Fruit fly (Drosophila melanogaster) whole organism, embryonic: ENCODE measurements around the gene CG33489.

ENCODE experiments used
- Abd-B ChIP-seq: fragments of 200-800 bp; sonication (Bioruptor generic); optimal IDR thresholded peaks from 2 replicates; lab custom pipeline; 2018; ENCODE audit warnings: missing biosample characterization, mild to moderate bottlenecking, missing genetic modification characterization, moderate library complexity
- Atf3 ChIP-seq: fragments of 200-800 bp; sonication (Bioruptor generic); optimal IDR thresholded peaks from 3 replicates; lab custom pipeline; 2016; ENCODE audit warnings: missing biosample characterization, missing genetic modification characterization
- Awh ChIP-seq: fragments of 200-800 bp; sonication (Bioruptor generic); IDR thresholded peaks from 2 replicates; pipeline ENCODE4, ENCODE4 v1.3.6; 2022; ENCODE audit warnings: missing biosample characterization, missing genetic modification characterization
- Blimp-1 ChIP-seq: fragments of 200-800 bp; sonication (Bioruptor generic); optimal IDR thresholded peaks from 3 replicates; lab custom pipeline; 2018; ENCODE audit warnings: missing biosample characterization, missing genetic modification characterization, mild to moderate bottlenecking, moderate library complexity, missing genetic modification reagents
- BtbVII ChIP-seq: fragments of 200-800 bp; sonication (Bioruptor generic); optimal IDR thresholded peaks from 3 replicates; lab custom pipeline; 2017; ENCODE audit warnings: missing biosample characterization, mild to moderate bottlenecking, missing genetic modification characterization
- CG10431 ChIP-seq: fragments of 200-800 bp; sonication (Bioruptor generic); optimal IDR thresholded peaks from 3 replicates; lab custom pipeline; 2018; ENCODE audit warnings: missing biosample characterization, mild to moderate bottlenecking, missing genetic modification characterization
- CG10565 ChIP-seq: fragments of 200-800 bp; sonication (Bioruptor generic); optimal IDR thresholded peaks from 3 replicates; lab custom pipeline; 2016; ENCODE audit warnings: missing biosample characterization, mild to moderate bottlenecking, missing genetic modification characterization
- CG12219 ChIP-seq: fragments of 200-800 bp; sonication (Bioruptor generic); optimal IDR thresholded peaks from 3 replicates; lab custom pipeline; 2018; ENCODE audit warnings: missing biosample characterization, mild to moderate bottlenecking, missing genetic modification characterization
- CG13287 ChIP-seq: fragments of 200-800 bp; sonication (Bioruptor generic); IDR thresholded peaks from 2 replicates; pipeline ENCODE4 v1.3.6; 2022; ENCODE audit warnings: missing biosample characterization, missing genetic modification characterization; ENCODE audit not compliant: partially characterized antibody
- CG14441 ChIP-seq: fragments of 200-800 bp; sonication (Bioruptor generic); IDR thresholded peaks from 2 replicates; pipeline ENCODE4 v1.3.6; 2022; ENCODE audit warnings: missing biosample characterization, missing genetic modification characterization
- CG17912 ChIP-seq: fragments of 200-800 bp; sonication (Bioruptor generic); optimal IDR thresholded peaks from 2 replicates; lab custom pipeline; 2018; ENCODE audit warnings: missing biosample characterization, mild to moderate bottlenecking, missing genetic modification characterization
- CG34422 ChIP-seq: fragments of 200-800 bp; sonication (Bioruptor generic); IDR thresholded peaks from 3 replicates; pipeline ENCODE4 v1.3.6; 2022; ENCODE audit warnings: missing biosample characterization, missing genetic modification characterization
- CG6854 ChIP-seq: fragments of 200-800 bp; sonication (Bioruptor generic); optimal IDR thresholded peaks from 3 replicates; lab custom pipeline; 2017; ENCODE audit warnings: missing biosample characterization, mild to moderate bottlenecking, missing genetic modification characterization
- CG7372 ChIP-seq: fragments of 200-800 bp; sonication (Bioruptor generic); IDR thresholded peaks from 2 replicates; pipeline ENCODE4 v1.3.6; 2022; ENCODE audit warnings: missing biosample characterization, missing genetic modification characterization
- CG8290 ChIP-seq, 3 experiments: fragments of 200-800 bp; sonication (Bioruptor generic); optimal IDR thresholded peaks; 2 replicates each; lab custom pipeline; 2016 to 2019; ENCODE audit warnings: missing biosample characterization in 3 of 3, missing genetic modification characterization in 3 of 3, mild to moderate bottlenecking in 2 of 3, moderate library complexity in 1 of 3
- CG8924 ChIP-seq: fragments of 200-800 bp; optimal IDR thresholded peaks from 3 replicates; lab custom pipeline; 2019; ENCODE audit warnings: missing biosample characterization, mild to moderate bottlenecking, missing genetic modification characterization, moderate library complexity
- CG9437 ChIP-seq: fragments of 200-800 bp; sonication (Bioruptor generic); optimal IDR thresholded peaks from 2 replicates; lab custom pipeline; 2018; ENCODE audit warnings: missing biosample characterization, mild to moderate bottlenecking, missing genetic modification characterization
- CG9876 ChIP-seq: fragments of 200-800 bp; sonication (Bioruptor generic); optimal IDR thresholded peaks from 2 replicates; lab custom pipeline; 2016; ENCODE audit warnings: missing biosample characterization, missing genetic modification characterization
- Dip3 ChIP-seq: fragments of 200-800 bp; sonication (Bioruptor generic); optimal IDR thresholded peaks from 3 replicates; lab custom pipeline; 2016; ENCODE audit warnings: missing biosample characterization, missing genetic modification characterization
- Doc2 ChIP-seq: fragments of 200-800 bp; sonication (Bioruptor generic); IDR thresholded peaks from 2 replicates; pipeline ENCODE4 v1.3.6; 2022; ENCODE audit warnings: missing biosample characterization, missing genetic modification characterization
- HLH4C ChIP-seq: fragments of 200-800 bp; sonication (Bioruptor generic); IDR thresholded peaks from 3 replicates; pipeline ENCODE4 v1.3.6; 2022; ENCODE audit warnings: missing biosample characterization, missing genetic modification characterization; ENCODE audit not compliant: partially characterized antibody
- Hey ChIP-seq: fragments of 200-800 bp; sonication (Bioruptor generic); optimal IDR thresholded peaks from 3 replicates; lab custom pipeline; 2018; ENCODE audit warnings: missing biosample characterization, mild to moderate bottlenecking, missing genetic modification characterization
- Hmx ChIP-seq: fragments of 200-800 bp; sonication (Bioruptor generic); optimal IDR thresholded peaks from 2 replicates; lab custom pipeline; 2016; ENCODE audit warnings: missing biosample characterization, missing genetic modification characterization
- PHDP ChIP-seq: fragments of 200-800 bp; sonication (Bioruptor generic); optimal IDR thresholded peaks from 3 replicates; lab custom pipeline; 2018; ENCODE audit warnings: missing biosample characterization, mild to moderate bottlenecking, missing genetic modification characterization, moderate library complexity
- Scr ChIP-seq: fragments of 200-800 bp; sonication (Bioruptor generic); IDR thresholded peaks from 2 replicates; pipeline ENCODE4 v1.3.6; 2022; ENCODE audit warnings: missing biosample characterization, missing genetic modification characterization; ENCODE audit not compliant: partially characterized antibody
- Six4 ChIP-seq: fragments of 200-800 bp; sonication (Bioruptor generic); optimal IDR thresholded peaks from 2 replicates; lab custom pipeline; 2016; ENCODE audit warnings: missing biosample characterization, missing genetic modification characterization
- amos ChIP-seq: fragments of 200-800 bp; sonication (Bioruptor generic); IDR thresholded peaks from 2 replicates; pipeline ENCODE4 v1.3.6; 2022; ENCODE audit warnings: missing biosample characterization, missing genetic modification characterization; ENCODE audit not compliant: partially characterized antibody
- ara ChIP-seq: fragments of 200-800 bp; sonication (Bioruptor generic); IDR thresholded peaks from 2 replicates; pipeline ENCODE4 v1.3.6; 2022; ENCODE audit warnings: missing biosample characterization, missing genetic modification characterization
- ash1 ChIP-seq: fragments of 200-800 bp; sonication (Bioruptor generic); optimal IDR thresholded peaks from 2 replicates; lab custom pipeline; 2018; ENCODE audit warnings: missing biosample characterization, mild to moderate bottlenecking, missing genetic modification characterization
- bbx ChIP-seq: fragments of 200-800 bp; sonication (Bioruptor generic); IDR thresholded peaks from 2 replicates; pipeline ENCODE4 v1.3.6; 2022; ENCODE audit warnings: missing biosample characterization, missing genetic modification characterization; ENCODE audit not compliant: partially characterized antibody
- cas ChIP-seq: fragments of 200-800 bp; sonication (Bioruptor generic); IDR thresholded peaks from 2 replicates; pipeline ENCODE4 v1.3.6; 2022; ENCODE audit warnings: missing biosample characterization, missing genetic modification characterization
- crc ChIP-seq: fragments of 200-800 bp; sonication (Bioruptor generic); optimal IDR thresholded peaks from 2 replicates; lab custom pipeline; 2016; ENCODE audit warnings: missing biosample characterization, missing genetic modification characterization
- dati ChIP-seq: fragments of 200-800 bp; sonication (Bioruptor generic); IDR thresholded peaks from 2 replicates; pipeline ENCODE4 v1.3.6; 2022; ENCODE audit warnings: missing biosample characterization, missing genetic modification characterization
- en ChIP-seq: fragments of 200-800 bp; sonication (Bioruptor generic); optimal IDR thresholded peaks from 2 replicates; lab custom pipeline; 2016; ENCODE audit warnings: missing biosample characterization, missing genetic modification characterization
- ewg ChIP-seq: fragments of 200-800 bp; sonication (Bioruptor generic); optimal IDR thresholded peaks from 3 replicates; lab custom pipeline; 2017; ENCODE audit warnings: mild to moderate bottlenecking, missing biosample characterization, missing genetic modification reagents, missing genetic modification characterization
- gem ChIP-seq: fragments of 200-800 bp; sonication (Bioruptor generic); optimal IDR thresholded peaks from 2 replicates; lab custom pipeline; 2019; ENCODE audit warnings: missing biosample characterization, mild to moderate bottlenecking, missing genetic modification characterization, moderate library complexity
- gsb ChIP-seq: fragments of 200-800 bp; sonication (Bioruptor generic); IDR thresholded peaks from 2 replicates; pipeline ENCODE4 v1.3.6; 2022; ENCODE audit warnings: missing biosample characterization, missing genetic modification characterization
- gsb-n ChIP-seq: fragments of 200-800 bp; sonication (Bioruptor generic); optimal IDR thresholded peaks from 3 replicates; lab custom pipeline; 2018; ENCODE audit warnings: missing biosample characterization, mild to moderate bottlenecking, missing genetic modification characterization
- h ChIP-seq: fragments of >200 bp; optimal IDR thresholded peaks from 2 replicates; lab custom pipeline; 2017
- her ChIP-seq: fragments of 200-800 bp; sonication (Bioruptor generic); optimal IDR thresholded peaks from 2 replicates; lab custom pipeline; 2016; ENCODE audit warnings: missing biosample characterization, missing genetic modification characterization
- jumu ChIP-seq: fragments of 200-800 bp; sonication (Bioruptor generic); optimal IDR thresholded peaks from 3 replicates; lab custom pipeline; 2016; ENCODE audit warnings: missing biosample characterization, missing genetic modification characterization
- ken ChIP-seq: fragments of 200-800 bp; sonication (Bioruptor generic); IDR thresholded peaks from 3 replicates; pipeline ENCODE4 v1.3.6; 2022; ENCODE audit warnings: missing biosample characterization, missing genetic modification characterization
- lbe ChIP-seq: fragments of 200-800 bp; sonication (Bioruptor generic); optimal IDR thresholded peaks from 2 replicates; lab custom pipeline; 2016; ENCODE audit warnings: missing biosample characterization, mild to moderate bottlenecking, missing genetic modification characterization
- luna ChIP-seq: fragments of 200-800 bp; sonication (Bioruptor generic); optimal IDR thresholded peaks from 2 replicates; lab custom pipeline; 2016; ENCODE audit warnings: missing biosample characterization, missing genetic modification characterization
- onecut ChIP-seq: fragments of 200-800 bp; sonication (Bioruptor generic); IDR thresholded peaks from 2 replicates; pipeline ENCODE4 v1.3.6; 2022; ENCODE audit warnings: missing biosample characterization, missing genetic modification characterization
- pzg ChIP-seq: fragments of 200-800 bp; sonication (Bioruptor generic); optimal IDR thresholded peaks from 3 replicates; lab custom pipeline; 2018; ENCODE audit warnings: missing biosample characterization, mild to moderate bottlenecking, missing genetic modification characterization, moderate library complexity
- sens-2 ChIP-seq: fragments of 200-800 bp; sonication (Bioruptor generic); IDR thresholded peaks from 2 replicates; pipeline ENCODE4 v1.3.6; 2022; ENCODE audit warnings: missing biosample characterization, missing genetic modification characterization
- slou ChIP-seq: fragments of 200-800 bp; sonication (Bioruptor generic); optimal IDR thresholded peaks from 3 replicates; lab custom pipeline; 2016; ENCODE audit warnings: missing biosample characterization, missing genetic modification characterization
- sna ChIP-seq: fragments of 200-800 bp; sonication (Bioruptor generic); IDR thresholded peaks from 2 replicates; pipeline ENCODE4 v1.3.6; 2022; ENCODE audit warnings: missing biosample characterization, missing genetic modification characterization; ENCODE audit not compliant: partially characterized antibody
- tx ChIP-seq: fragments of 200-800 bp; sonication (Bioruptor generic); optimal IDR thresholded peaks from 2 replicates; lab custom pipeline; 2016; ENCODE audit warnings: missing biosample characterization, missing genetic modification characterization
- vvl ChIP-seq: fragments of 200-800 bp; sonication (Bioruptor generic); IDR thresholded peaks from 2 replicates; pipeline ENCODE4 v1.3.6; 2022; ENCODE audit warnings: missing biosample characterization, missing genetic modification characterization

Gene CG33489

dm6 chr3L:11623245-11623883, 46.5 kb upstream of the CG33489 start (continued):
- TF ChIP-seq CG13287 (GFP tag; lab: Robert Waterston, UW) (peak; percentile 59), cas (GFP tag; lab: Robert Waterston, UW) (no peak), Doc2 (GFP tag; lab: Robert Waterston, UW) (no peak), jumu (GFP tag; lab: Kevin White, UChicago) (no peak), Hey (no peak), CG9437 (no peak), CG6854 (GFP tag; lab: Kevin White, UChicago) (no peak), ken (no peak), Dip3 (GFP tag; lab: Kevin White, UChicago) (no peak), CG9876 (no peak), CG8290 (GFP tag; optimal IDR thresholded peaks at IDR 0.05; lab: Kevin White, UChicago) (no peak), CG8290 (tag; optimal IDR thresholded peaks at IDR 0.05; lab: Kevin White, UChicago) (no peak), amos (GFP tag; lab: Robert Waterston, UW) (no peak; the same call in 1 of the 2 replicates), BtbVII (no peak), CG14441 (GFP tag; lab: Robert Waterston, UW) (0 out of 2 replicates have a peak, but pooled peaks have one; percentile 5), PHDP (no peak), sens-2 (no peak), ara (GFP tag; lab: Robert Waterston, UW) (no peak), CG10431 (no peak), Awh (GFP tag; lab: Robert Waterston, UW) (no peak), crc (GFP tag; lab: Kevin White, UChicago) (no peak), CG12219 (no peak), ash1 (GFP tag; lab: Kevin White, UChicago) (no peak), CG7372 (GFP tag; lab: Robert Waterston, UW) (no peak), Abd-B (no peak), pzg (GFP tag; lab: Kevin White, UChicago) (peak; percentile 25), slou (GFP tag; lab: Kevin White, UChicago) (no peak), luna (GFP tag; lab: Kevin White, UChicago) (no peak), vvl (no peak), en (GFP tag; lab: Kevin White, UChicago) (no peak), lbe (peak; percentile 60), bbx (GFP tag; lab: Robert Waterston, UW) (no peak), gsb-n (no peak), Six4 (GFP tag; lab: Kevin White, UChicago) (no peak), Hmx (no peak), CG34422 (no peak), CG8924 (tag; lab: Kevin White, UChicago) (no peak), ewg (GFP tag; lab: Kevin White, UChicago) (no peak), Atf3 (GFP tag; lab: Kevin White, UChicago) (no peak), onecut (no peak), HLH4C (peak; percentile 16; the same call in 1 of the 3 replicates), Scr (GFP tag; lab: Robert Waterston, UW) (no peak), tx (GFP tag; lab: Kevin White, UChicago) (no peak), h (lab: Kevin White, UChicago) (no peak), gsb (GFP tag; lab: Robert Waterston, UW) (no peak), Blimp-1 (GFP tag; lab: Kevin White, UChicago) (no peak), dati (no peak), gem (tag; lab: Kevin White, UChicago) (no peak), CG17912 (GFP tag; lab: Kevin White, UChicago) (no peak), sna (GFP tag; lab: Robert Waterston, UW) (no peak), her (GFP tag; lab: Kevin White, UChicago) (no peak), CG10565 (GFP tag; lab: Kevin White, UChicago) (no peak)
